Worm (Caenorhabditis elegans): ENCODE measurements around the gene sec-31.

ce11 chrIV:11351563-11351962 lies 20.0 kb downstream of the sec-31 start:
- no peak for TF ChIP-seq him-1 (tag; optimal IDR thresholded peaks at IDR 0.05)
- TF ChIP-seq W03F9.2 (tag; optimal IDR thresholded peaks at IDR 0.05) = no peak
